Fruit fly (Drosophila melanogaster): ENCODE results near the gene CG32641.

Gene CG32641

DNA sequence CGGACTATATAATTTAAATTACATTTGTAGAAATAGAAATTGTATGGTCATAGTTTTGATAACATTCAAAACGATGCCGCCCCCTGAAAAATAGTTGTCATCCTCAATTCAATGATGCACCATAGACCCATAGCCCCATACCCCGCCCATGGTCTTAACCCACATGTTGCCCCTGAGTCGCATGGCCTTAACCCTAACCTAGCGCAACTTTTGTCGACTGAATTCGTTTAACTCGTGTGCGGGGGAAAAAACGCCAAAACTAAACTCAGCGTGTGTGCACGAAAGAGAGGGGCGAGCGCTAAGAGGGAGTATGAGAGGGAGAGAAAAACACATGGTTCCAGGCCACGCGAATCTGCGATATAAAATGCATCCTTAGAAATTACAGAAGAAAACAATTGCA is 26.2 kb downstream of the CG32641 start (continued):
- TF ChIP-seq CG30431 (GFP tag; optimal IDR thresholded peaks at IDR 0.05) = no peak
- no peak for TF ChIP-seq rib (GFP tag; IDR thresholded peaks at IDR 0.05)
- TF ChIP-seq CG8290 (GFP tag; optimal IDR thresholded peaks at IDR 0.05) = no peak
- TF ChIP-seq CG8290 (tag; optimal IDR thresholded peaks at IDR 0.05) = no peak
- no peak for TF ChIP-seq ap (GFP tag; IDR thresholded peaks at IDR 0.05)
- no peak for TF ChIP-seq CG10654 (GFP tag; optimal IDR thresholded peaks at IDR 0.05)
- no peak for TF ChIP-seq CG9876 (GFP tag; optimal IDR thresholded peaks at IDR 0.05)
- TF ChIP-seq nerfin-2 (GFP tag; IDR thresholded peaks at IDR 0.05; ENCODE audit: partially characterized antibody) = no peak
- no peak for TF ChIP-seq CG7987 (GFP tag; optimal IDR thresholded peaks at IDR 0.05)
- no peak for TF ChIP-seq klu (GFP tag; IDR thresholded peaks at IDR 0.05)
- TF ChIP-seq CG2199 (GFP tag; IDR thresholded peaks at IDR 0.05) = 0 out of 3 replicates have a peak, but pooled peaks have one; percentile 37
- TF ChIP-seq CoRest (tag; optimal IDR thresholded peaks at IDR 0.05) = no peak
- TF ChIP-seq CG12104 (GFP tag; optimal IDR thresholded peaks at IDR 0.05) = no peak
- TF ChIP-seq CG5180 (GFP tag; optimal IDR thresholded peaks at IDR 0.05) = no peak
- TF ChIP-seq luna (GFP tag; optimal IDR thresholded peaks at IDR 0.05) = no peak
- no peak for TF ChIP-seq B-H2 (GFP tag; optimal IDR thresholded peaks at IDR 0.05)
- no peak for TF ChIP-seq nmo (GFP tag; optimal IDR thresholded peaks at IDR 0.05)
- TF ChIP-seq CG17802 (tag; optimal IDR thresholded peaks at IDR 0.05) = no peak
- no peak for TF ChIP-seq chm (GFP tag; IDR thresholded peaks at IDR 0.05)
- TF ChIP-seq CG14014 (GFP tag; IDR thresholded peaks at IDR 0.05) = no peak
- TF ChIP-seq CTCF (GFP tag; optimal IDR thresholded peaks at IDR 0.05) = no peak
- no peak for TF ChIP-seq Optix (GFP tag; IDR thresholded peaks at IDR 0.05)
- no peak for TF ChIP-seq CG42726 (GFP tag; IDR thresholded peaks at IDR 0.05; ENCODE audit: partially characterized antibody)
- peak; percentile 49 for TF ChIP-seq ftz-f1 (GFP tag; optimal IDR thresholded peaks at IDR 0.05)
- TF ChIP-seq CG10959 (GFP tag; IDR thresholded peaks at IDR 0.05) = peak; percentile 53
- no peak for TF ChIP-seq repo (GFP tag; optimal IDR thresholded peaks at IDR 0.05)
- TF ChIP-seq scrt (GFP tag; optimal IDR thresholded peaks at IDR 0.05) = peak; percentile 14
- TF ChIP-seq slbo (GFP tag; IDR thresholded peaks at IDR 0.05) = no peak
- TF ChIP-seq Hmr (GFP tag; optimal IDR thresholded peaks at IDR 0.05) = no peak
- peak in 1 of 2 experiments; percentile 22 for TF ChIP-seq Hr78 (GFP tag; optimal IDR thresholded peaks at IDR 0.05)
- no peak for TF ChIP-seq CG5953 (GFP tag; IDR thresholded peaks at IDR 0.05)
- TF ChIP-seq vnd (GFP tag; IDR thresholded peaks at IDR 0.05; ENCODE audit: partially characterized antibody) = no peak
- no peak for TF ChIP-seq NC2β (GFP tag; optimal IDR thresholded peaks at IDR 0.05)
- TF ChIP-seq CG3065 (GFP tag; optimal IDR thresholded peaks at IDR 0.05) = no peak
- TF ChIP-seq nerfin-1 (tag; optimal IDR thresholded peaks at IDR 0.05) = no peak
- no peak for TF ChIP-seq gt (GFP tag; IDR thresholded peaks at IDR 0.05)
- no peak for TF ChIP-seq eve (GFP tag; optimal IDR thresholded peaks at IDR 0.05)
- no peak for TF ChIP-seq otp (GFP tag; IDR thresholded peaks at IDR 0.05)
- TF ChIP-seq Side (GFP tag; optimal IDR thresholded peaks at IDR 0.05) = no peak

DNA sequence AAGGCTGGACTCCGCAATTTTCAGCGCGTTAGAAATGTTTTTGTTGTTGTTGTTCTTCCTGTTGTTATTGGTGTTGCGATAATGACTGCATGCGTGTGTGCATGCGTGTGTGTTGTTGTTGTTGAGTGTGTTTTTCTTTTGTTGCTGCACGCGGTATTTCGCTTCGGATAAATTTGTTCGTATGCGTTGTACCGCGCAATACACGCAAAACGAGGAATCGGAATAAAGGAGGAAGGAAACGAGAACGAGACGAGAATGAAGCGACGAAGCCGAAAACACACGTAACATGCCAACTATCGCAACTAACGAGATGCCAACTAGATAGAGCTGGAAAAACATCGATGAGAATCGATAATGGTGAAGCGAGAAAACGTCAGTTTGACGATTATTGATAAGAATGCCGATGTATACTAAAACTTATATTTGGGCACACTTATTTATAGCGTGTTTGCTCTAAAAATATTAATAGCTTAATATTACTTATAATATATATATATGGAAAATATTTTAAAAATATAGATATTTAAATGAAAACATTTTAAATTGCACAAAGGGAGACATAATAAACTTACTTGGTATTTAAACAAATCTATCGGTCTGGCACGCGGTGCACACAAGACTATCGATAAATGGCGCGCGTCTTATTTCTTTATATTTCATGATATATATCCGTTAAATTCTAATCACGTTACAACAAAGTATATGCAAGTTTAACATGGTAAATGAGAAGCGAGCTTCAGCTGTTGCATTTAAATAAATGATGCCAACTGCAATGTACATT is 27.3 kb downstream of the CG32641 start, which contains the start of gene sno:
TSS of gene sno (minus strand) at position 318 of the 781 bp plus-strand sequence.
- TF ChIP-seq twi (tag; optimal IDR thresholded peaks at IDR 0.05) (no peak), Dfd (GFP tag; optimal IDR thresholded peaks at IDR 0.05) (no peak), CG8388 (GFP tag; optimal IDR thresholded peaks at IDR 0.05) (no peak), odd (GFP tag; optimal IDR thresholded peaks at IDR 0.05) (no peak), Hmx (GFP tag; optimal IDR thresholded peaks at IDR 0.05) (no peak), CG7372 (GFP tag; IDR thresholded peaks at IDR 0.05) (no peak), CG17829 (tag; optimal IDR thresholded peaks at IDR 0.05) (peak; percentile 22), lilli (GFP tag; optimal IDR thresholded peaks at IDR 0.05) (no peak), dan (GFP tag; IDR thresholded peaks at IDR 0.05) (no peak), CG1647 (GFP tag; optimal IDR thresholded peaks at IDR 0.05) (no peak), bowl (GFP tag; IDR thresholded peaks at IDR 0.05) (no peak), CG8478 (optimal IDR thresholded peaks at IDR 0.05) (no peak), CG9876 (GFP tag; optimal IDR thresholded peaks at IDR 0.05) (no peak), chif (GFP tag; optimal IDR thresholded peaks at IDR 0.05) (no peak), CG9727 (GFP tag; optimal IDR thresholded peaks at IDR 0.05) (no peak), ewg (GFP tag; optimal IDR thresholded peaks at IDR 0.05) (peak; percentile 10)

All from whole organism, embryonic.